Worm (Caenorhabditis elegans) whole organism, L1 larva: ENCODE measurements around the gene srd-8.

ENCODE experiments used
- alr-1 ChIP-seq: fragments of 200-800 bp; sonication (Bioruptor generic); optimal IDR thresholded peaks from 2 replicates; lab custom pipeline; 2018; ENCODE audit warnings: borderline replicate concordance, mild to moderate bottlenecking, missing genetic modification characterization, missing compliant biosample characterization
- ceh-82 ChIP-seq, 3 experiments: fragments of 150-350 bp in 1 of 3; sonication (generic microtip) in 2 of 3; optimal IDR thresholded peaks; 2 replicates each; lab custom pipeline; 2014 to 2017; ENCODE audit warnings: missing biosample characterization in 3 of 3, missing genetic modification characterization in 3 of 3
- ces-1 ChIP-seq: fragments of 150-350 bp; optimal IDR thresholded peaks from 2 replicates; lab custom pipeline; 2014; ENCODE audit warnings: missing biosample characterization, missing genetic modification reagents, missing genetic modification characterization
- isw-1 ChIP-seq: fragments of 200-800 bp; sonication (Bioruptor generic); IDR thresholded peaks from 2 replicates; pipeline ENCODE4 v1.3.6; 2022; ENCODE audit warnings: missing genetic modification characterization, missing compliant biosample characterization
- nhr-76 ChIP-seq: sonication (generic microtip); optimal IDR thresholded peaks from 2 replicates; lab custom pipeline; 2017; ENCODE audit warnings: missing biosample characterization, missing genetic modification characterization
- nhr-90 ChIP-seq: sonication (generic microtip); optimal IDR thresholded peaks from 2 replicates; lab custom pipeline; 2016; ENCODE audit warnings: mild to moderate bottlenecking, missing genetic modification characterization, missing compliant biosample characterization; ENCODE audit not compliant: poor library complexity
- pag-3 ChIP-seq: sonication (generic microtip); optimal IDR thresholded peaks from 2 replicates; lab custom pipeline; 2017; ENCODE audit warnings: missing genetic modification characterization, mild to moderate bottlenecking, missing compliant biosample characterization, antibody characterized with exemption, borderline replicate concordance; ENCODE audit not compliant: insufficient read depth
- rnt-1 ChIP-seq: sonication (generic microtip); optimal IDR thresholded peaks from 2 replicates; lab custom pipeline; 2016; ENCODE audit warnings: mild to moderate bottlenecking, missing genetic modification characterization, moderate library complexity, missing compliant biosample characterization
- unc-130 ChIP-seq: fragments of 150-350 bp; optimal IDR thresholded peaks from 2 replicates; lab custom pipeline; 2017; ENCODE audit warnings: missing biosample characterization, missing genetic modification characterization, inconsistent platforms

DNA sequence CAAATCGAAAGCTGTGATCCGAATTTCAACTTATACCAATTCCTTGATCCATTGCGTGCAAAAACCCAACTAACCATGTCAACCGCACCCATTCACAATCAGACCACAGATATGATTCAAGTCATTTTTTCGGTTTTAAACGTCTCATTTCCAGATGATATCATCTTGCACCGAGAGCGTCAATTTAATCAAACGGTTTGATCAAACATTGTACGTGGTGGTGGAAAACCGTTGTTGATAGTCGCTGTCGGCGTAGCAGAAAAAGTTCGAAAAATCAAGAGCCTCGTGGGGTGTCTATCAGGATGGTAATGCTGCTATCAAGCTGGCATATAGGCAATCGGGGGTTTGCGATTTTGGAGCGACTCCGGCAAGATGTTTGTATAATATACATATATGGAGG is 13.5 kb upstream of the srd-8 start:
- TF ChIP-seq unc-130 (no peak), rnt-1 (no peak), pag-3 (tag; lab: Kevin White, UChicago) (no peak), alr-1 (tag; lab: Kevin White, UChicago) (no peak), nhr-90 (tag; lab: Kevin White, UChicago) (no peak), nhr-76 (tag; lab: Kevin White, UChicago) (no peak), isw-1 (GFP tag; lab: Robert Waterston, UW) (no peak), ceh-82 (tag; optimal IDR thresholded peaks at IDR 0.05; lab: Kevin White, UChicago) (no peak), ces-1 (GFP tag; lab: Kevin White, UChicago) (no peak)
